Fruit fly (Drosophila melanogaster): ENCODE results near the gene amrt.

Gene amrt

DNA sequence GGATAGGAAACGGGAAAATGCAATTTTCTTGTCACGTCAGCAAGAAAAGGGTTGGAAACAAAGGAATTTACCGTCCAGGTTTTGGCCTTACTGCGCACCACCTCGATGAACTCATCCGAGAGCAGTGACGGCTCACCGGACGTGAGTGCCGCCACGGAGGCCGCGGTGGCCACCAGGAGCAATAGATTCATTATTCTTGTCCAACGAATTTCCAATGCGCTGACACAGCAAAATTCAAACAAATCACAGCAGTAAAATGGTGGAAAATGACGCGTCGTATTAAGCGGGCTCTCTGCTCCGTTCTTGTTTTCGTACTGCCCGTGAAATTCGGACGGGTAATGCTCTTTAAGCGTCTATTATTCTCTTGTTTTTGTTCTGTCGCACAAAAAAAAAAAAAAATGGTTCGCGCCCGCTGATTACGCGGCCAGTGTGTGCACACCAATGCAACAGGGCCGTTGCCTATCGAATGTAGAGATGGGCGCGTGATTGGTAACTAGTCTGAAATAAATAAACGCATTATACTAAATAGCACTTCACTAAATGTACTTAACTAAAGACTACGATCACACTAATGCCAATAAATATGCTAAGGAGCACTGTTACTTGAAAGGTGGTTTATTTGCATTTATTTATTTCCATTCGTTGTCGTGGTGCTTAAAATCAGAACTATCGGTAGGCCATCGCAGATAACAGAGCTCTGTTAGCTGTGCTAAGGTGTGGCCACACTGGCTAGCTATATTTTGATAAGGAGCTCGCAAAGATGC, at the start of gene amrt, which contains the start of gene CtsB:
Gene amrt, plus strand, starts transcription at position 721 of the 764 bp plus-strand sequence.
Gene CtsB, minus strand, starts transcription at position 432 of the 764 bp plus-strand sequence.
- peak; percentile 76 for TF ChIP-seq Eip78C (GFP tag)
- peak; percentile 86 for TF ChIP-seq eg (GFP tag; IDR thresholded peaks at IDR 0.05)
- TF ChIP-seq Lpt (GFP tag; optimal IDR thresholded peaks at IDR 0.05) = peak; percentile 32
- peak; percentile 37 for TF ChIP-seq Ets96B (tag; optimal IDR thresholded peaks at IDR 0.05)
- TF ChIP-seq fkh (GFP tag; optimal IDR thresholded peaks at IDR 0.05) = peak; percentile 31
- peak; percentile 72 for TF ChIP-seq pdm3 (GFP tag; optimal IDR thresholded peaks at IDR 0.05)
- peak; percentile 53 for TF ChIP-seq CG11762 (GFP tag; optimal IDR thresholded peaks at IDR 0.05; ENCODE audit: insufficient read depth)
- peak; percentile 71 for TF ChIP-seq Sox14 (GFP tag; optimal IDR thresholded peaks at IDR 0.05)
- peak; percentile 62 for TF ChIP-seq Met (GFP tag; optimal IDR thresholded peaks at IDR 0.05)
- TF ChIP-seq CG10669 (GFP tag; optimal IDR thresholded peaks at IDR 0.05) = peak; percentile 50
- TF ChIP-seq vri (GFP tag; optimal IDR thresholded peaks at IDR 0.05) = peak; percentile 43
- TF ChIP-seq CG4318 (GFP tag; optimal IDR thresholded peaks at IDR 0.05) = no peak
- TF ChIP-seq spab (GFP tag; optimal IDR thresholded peaks at IDR 0.05) = peak; percentile 48
- TF ChIP-seq CG11294 (GFP tag; IDR thresholded peaks at IDR 0.05) = no peak; the same call in 1 of the 2 replicates
- peak; percentile 64 for TF ChIP-seq Smox (GFP tag; optimal IDR thresholded peaks at IDR 0.05)
- TF ChIP-seq Gug (GFP tag; IDR thresholded peaks at IDR 0.05) = peak; percentile 58
- no peak for TF ChIP-seq fd85E (GFP tag; optimal IDR thresholded peaks at IDR 0.05)
- peak; percentile 60 to 78 for TF ChIP-seq ss (GFP tag; optimal IDR thresholded peaks at IDR 0.05)
- peak; percentile 58 for TF ChIP-seq Hr4 (GFP tag; optimal IDR thresholded peaks at IDR 0.05)
- TF ChIP-seq CG3032 (tag; optimal IDR thresholded peaks at IDR 0.05) = peak; percentile 55
- no peak for TF ChIP-seq CG11902 (GFP tag; optimal IDR thresholded peaks at IDR 0.05)
- TF ChIP-seq CG3919 (GFP tag; optimal IDR thresholded peaks at IDR 0.05) = peak; percentile 59
- TF ChIP-seq OdsH (GFP tag; optimal IDR thresholded peaks at IDR 0.05) = peak; percentile 66
- peak; percentile 46 for TF ChIP-seq Sox102F (GFP tag; optimal IDR thresholded peaks at IDR 0.05)
- peak; percentile 64 for TF ChIP-seq CG32006 (GFP tag; optimal IDR thresholded peaks at IDR 0.05)
- TF ChIP-seq CG34406 (GFP tag; optimal IDR thresholded peaks at IDR 0.05) = peak; percentile 58
- peak; percentile 62 for TF ChIP-seq CG9139 (GFP tag; optimal IDR thresholded peaks at IDR 0.05)
- peak; percentile 72 for TF ChIP-seq lz (GFP tag; optimal IDR thresholded peaks at IDR 0.05)
- peak; percentile 26 for TF ChIP-seq CG1621 (tag; optimal IDR thresholded peaks at IDR 0.05)
- TF ChIP-seq topi (GFP tag; optimal IDR thresholded peaks at IDR 0.05) = peak; percentile 63
- no peak for TF ChIP-seq Eip93F (GFP tag; optimal IDR thresholded peaks at IDR 0.05)
- TF ChIP-seq CG15336 (GFP tag; IDR thresholded peaks at IDR 0.05) = peak; percentile 60; the same call in 1 of the 2 replicates
- peak; percentile 52 for TF ChIP-seq CG16779 (tag; optimal IDR thresholded peaks at IDR 0.05)
- peak; percentile 70 for TF ChIP-seq CG6808 (GFP tag; optimal IDR thresholded peaks at IDR 0.05)
- TF ChIP-seq CG6276 (GFP tag; optimal IDR thresholded peaks at IDR 0.05) = peak; percentile 70
- no peak for TF ChIP-seq svp (GFP tag)
- TF ChIP-seq cyc (GFP tag; optimal IDR thresholded peaks at IDR 0.05) = peak; percentile 53
- peak; percentile 63 for TF ChIP-seq CG31627 (GFP tag; optimal IDR thresholded peaks at IDR 0.05)
- peak; percentile 3 for TF ChIP-seq fd59A (GFP tag; optimal IDR thresholded peaks at IDR 0.05)
- TF ChIP-seq salr (GFP tag; optimal IDR thresholded peaks at IDR 0.05) = peak in 1 of 2 experiments; percentile 66
- peak; percentile 38 for TF ChIP-seq achi (GFP tag; optimal IDR thresholded peaks at IDR 0.05)
- TF ChIP-seq Eip75B (GFP tag; optimal IDR thresholded peaks at IDR 0.05) = peak; percentile 67
- peak; percentile 77 for TF ChIP-seq net (GFP tag; optimal IDR thresholded peaks at IDR 0.05)
- no peak; the same call in 2 of the 3 replicates for TF ChIP-seq CG8119 (GFP tag; IDR thresholded peaks at IDR 0.05)
- TF ChIP-seq CG10631 (GFP tag; optimal IDR thresholded peaks at IDR 0.05) = peak; percentile 63
- TF ChIP-seq CG8319 (GFP tag; optimal IDR thresholded peaks at IDR 0.05) = peak; percentile 7
- peak; percentile 17 for TF ChIP-seq dsx (GFP tag; optimal IDR thresholded peaks at IDR 0.05; ENCODE audit: poor library complexity, severe bottlenecking)
- peak; percentile 43 for TF ChIP-seq CG6792 (GFP tag; optimal IDR thresholded peaks at IDR 0.05)
- peak; percentile 51 for TF ChIP-seq Ets21C (GFP tag; optimal IDR thresholded peaks at IDR 0.05)
- TF ChIP-seq esn (GFP tag; optimal IDR thresholded peaks at IDR 0.05) = peak; percentile 59

Measured in whole organism, prepupa.